Fruit fly (Drosophila melanogaster) whole organism, embryonic: ENCODE measurements around the gene CG16854.

Source experiments
- Blimp-1 ChIP-seq: fragments of 200-800 bp; sonication (Bioruptor generic); optimal IDR thresholded peaks from 3 replicates; lab custom pipeline; 2018; ENCODE audit warnings: missing biosample characterization, missing genetic modification characterization, mild to moderate bottlenecking, moderate library complexity, missing genetic modification reagents
- C15 ChIP-seq: fragments of 200-800 bp; sonication (Bioruptor generic); IDR thresholded peaks from 3 replicates; pipeline ENCODE4 v1.3.6; 2022; ENCODE audit warnings: missing biosample characterization, missing genetic modification characterization
- CG11695 ChIP-seq: fragments of 200-800 bp; sonication (Bioruptor generic); IDR thresholded peaks from 3 replicates; pipeline ENCODE4 v1.3.6; 2022; ENCODE audit warnings: missing biosample characterization, missing genetic modification characterization
- CG12071 ChIP-seq: fragments of 200-800 bp; sonication (Bioruptor generic); optimal IDR thresholded peaks from 3 replicates; lab custom pipeline; 2018; ENCODE audit warnings: missing biosample characterization, mild to moderate bottlenecking, missing genetic modification characterization
- CG13296 ChIP-seq: fragments of 200-800 bp; sonication (Bioruptor generic); optimal IDR thresholded peaks from 3 replicates; lab custom pipeline; 2018; ENCODE audit warnings: missing biosample characterization, mild to moderate bottlenecking, missing genetic modification characterization
- CG15011 ChIP-seq: fragments of 200-800 bp; sonication (Bioruptor generic); optimal IDR thresholded peaks from 3 replicates; lab custom pipeline; 2018; ENCODE audit warnings: missing biosample characterization, mild to moderate bottlenecking, missing genetic modification characterization
- CG16779 ChIP-seq: fragments of 200-800 bp; sonication (Bioruptor generic); IDR thresholded peaks from 2 replicates; pipeline ENCODE4 v1.3.6; 2022; ENCODE audit warnings: missing biosample characterization, missing genetic modification characterization
- CG17385 ChIP-seq: fragments of 200-800 bp; sonication (Bioruptor generic); optimal IDR thresholded peaks from 3 replicates; lab custom pipeline; 2018; ENCODE audit warnings: missing biosample characterization, mild to moderate bottlenecking, missing genetic modification characterization
- CG2120 ChIP-seq: fragments of 200-800 bp; sonication (Bioruptor generic); optimal IDR thresholded peaks from 3 replicates; lab custom pipeline; 2016; ENCODE audit warnings: missing biosample characterization, missing genetic modification characterization
- CG2678 ChIP-seq: fragments of 200-800 bp; sonication (Bioruptor generic); optimal IDR thresholded peaks from 3 replicates; lab custom pipeline; 2019; ENCODE audit warnings: missing biosample characterization, mild to moderate bottlenecking, missing genetic modification characterization, moderate library complexity
- CG30403 ChIP-seq: fragments of 200-800 bp; sonication (Bioruptor generic); optimal IDR thresholded peaks from 3 replicates; lab custom pipeline; 2016; ENCODE audit warnings: missing biosample characterization, missing genetic modification characterization
- CG31224 ChIP-seq: fragments of 200-800 bp; sonication (Bioruptor generic); IDR thresholded peaks from 2 replicates; pipeline ENCODE4 v1.3.6; 2022; ENCODE audit warnings: missing biosample characterization, missing genetic modification characterization
- CG34422 ChIP-seq: fragments of 200-800 bp; sonication (Bioruptor generic); IDR thresholded peaks from 3 replicates; pipeline ENCODE4 v1.3.6; 2022; ENCODE audit warnings: missing biosample characterization, missing genetic modification characterization
- CG6272 ChIP-seq: fragments of 200-800 bp; sonication (Bioruptor generic); IDR thresholded peaks from 2 replicates; pipeline ENCODE4 v1.3.6; 2022; ENCODE audit warnings: missing biosample characterization, missing genetic modification characterization
- CG6791 ChIP-seq: fragments of 200-800 bp; sonication (Bioruptor generic); IDR thresholded peaks from 3 replicates; pipeline ENCODE4 v1.3.6; 2022; ENCODE audit warnings: missing biosample characterization, missing genetic modification characterization; ENCODE audit not compliant: partially characterized antibody
- CG9215 ChIP-seq: fragments of 200-800 bp; sonication (Bioruptor generic); IDR thresholded peaks from 2 replicates; pipeline ENCODE4 v1.3.6; 2022; ENCODE audit warnings: missing biosample characterization, missing genetic modification characterization
- CoRest ChIP-seq: fragments of 200-800 bp; sonication (Bioruptor generic); optimal IDR thresholded peaks from 3 replicates; lab custom pipeline; 2018; ENCODE audit warnings: missing biosample characterization, mild to moderate bottlenecking, missing genetic modification characterization, moderate library complexity
- Dad ChIP-seq: fragments of 200-800 bp; sonication (Bioruptor generic); optimal IDR thresholded peaks from 3 replicates; lab custom pipeline; 2016; ENCODE audit warnings: missing biosample characterization, missing genetic modification characterization
- E2f1 ChIP-seq: fragments of 200-800 bp; sonication (Bioruptor generic); IDR thresholded peaks from 2 replicates; pipeline ENCODE4 v1.3.6; 2022; ENCODE audit warnings: missing biosample characterization, missing genetic modification characterization
- E2f2 ChIP-seq: fragments of 200-800 bp; sonication (Bioruptor generic); IDR thresholded peaks from 2 replicates; pipeline ENCODE4 v1.3.6; 2022; ENCODE audit warnings: missing biosample characterization, missing genetic modification characterization
- NfI ChIP-seq: fragments of 200-800 bp; sonication (Bioruptor generic); optimal IDR thresholded peaks from 3 replicates; lab custom pipeline; 2018; ENCODE audit warnings: missing biosample characterization, mild to moderate bottlenecking, missing genetic modification characterization, moderate library complexity
- Oli ChIP-seq: fragments of 200-800 bp; sonication (Bioruptor generic); optimal IDR thresholded peaks from 2 replicates; lab custom pipeline; 2018; ENCODE audit warnings: missing biosample characterization, mild to moderate bottlenecking, missing genetic modification characterization, moderate library complexity
- Xrp1 ChIP-seq: fragments of 200-800 bp; sonication (Bioruptor generic); IDR thresholded peaks from 2 replicates; pipeline ENCODE4 v1.3.6; 2022; ENCODE audit warnings: missing biosample characterization, missing genetic modification characterization
- aop ChIP-seq: fragments of 200-800 bp; sonication (Bioruptor generic); IDR thresholded peaks from 2 replicates; pipeline ENCODE4 v1.3.6; 2022; ENCODE audit warnings: missing biosample characterization, missing genetic modification characterization
- caup ChIP-seq: fragments of 200-800 bp; sonication (Bioruptor generic); optimal IDR thresholded peaks from 3 replicates; lab custom pipeline; 2017; ENCODE audit warnings: missing biosample characterization, mild to moderate bottlenecking, missing genetic modification characterization, moderate library complexity; ENCODE audit not compliant: severe bottlenecking
- chinmo ChIP-seq: fragments of 200-800 bp; sonication (Bioruptor generic); IDR thresholded peaks from 4 replicates; pipeline ENCODE4 v1.3.6; 2022; ENCODE audit warnings: missing biosample characterization, missing genetic modification characterization; ENCODE audit not compliant: partially characterized antibody
- crc ChIP-seq: fragments of 200-800 bp; sonication (Bioruptor generic); optimal IDR thresholded peaks from 2 replicates; lab custom pipeline; 2016; ENCODE audit warnings: missing biosample characterization, missing genetic modification characterization
- cwo ChIP-seq: fragments of 200-800 bp; sonication (Bioruptor generic); optimal IDR thresholded peaks from 3 replicates; lab custom pipeline; 2017; ENCODE audit warnings: missing biosample characterization, missing genetic modification characterization, mild to moderate bottlenecking, moderate library complexity, missing genetic modification reagents
- esg ChIP-seq: fragments of 200-800 bp; sonication (Bioruptor generic); conservative IDR thresholded peaks from 2 replicates; pipeline ENCODE4 v1.3.6; 2022; ENCODE audit warnings: missing biosample characterization, missing genetic modification characterization
- exex ChIP-seq: fragments of 200-800 bp; sonication (Bioruptor generic); optimal IDR thresholded peaks from 4 replicates; lab custom pipeline; 2018; ENCODE audit warnings: missing biosample characterization, mild to moderate bottlenecking, missing genetic modification characterization, moderate library complexity
- eyg ChIP-seq: fragments of 200-800 bp; sonication (Bioruptor generic); optimal IDR thresholded peaks from 3 replicates; lab custom pipeline; 2016; ENCODE audit warnings: missing biosample characterization, missing genetic modification characterization
- fd102C ChIP-seq: fragments of 200-800 bp; sonication (Bioruptor generic); optimal IDR thresholded peaks from 2 replicates; lab custom pipeline; 2018; ENCODE audit warnings: missing biosample characterization, mild to moderate bottlenecking, missing genetic modification characterization, moderate library complexity
- fd3F ChIP-seq: fragments of 200-800 bp; sonication (Bioruptor generic); optimal IDR thresholded peaks from 2 replicates; lab custom pipeline; 2018; ENCODE audit warnings: missing biosample characterization, mild to moderate bottlenecking, missing genetic modification characterization, moderate library complexity
- knrl ChIP-seq: fragments of 200-800 bp; sonication (Bioruptor generic); IDR thresholded peaks from 3 replicates; pipeline ENCODE4 v1.3.6; 2022; ENCODE audit warnings: missing biosample characterization, missing genetic modification characterization; ENCODE audit not compliant: partially characterized antibody
- lab ChIP-seq: fragments of 200-800 bp; sonication (Bioruptor generic); optimal IDR thresholded peaks from 3 replicates; lab custom pipeline; 2017; ENCODE audit warnings: missing biosample characterization, missing genetic modification characterization, mild to moderate bottlenecking, moderate library complexity, missing genetic modification reagents
- lmd ChIP-seq: fragments of 200-800 bp; sonication (Bioruptor generic); IDR thresholded peaks from 2 replicates; pipeline ENCODE4 v1.3.6; 2022; ENCODE audit warnings: missing biosample characterization, missing genetic modification characterization
- lov ChIP-seq, 2 experiments: fragments of 200-800 bp in 1 of 2; fragments of >200 bp in 1 of 2; sonication (Bioruptor generic) in 1 of 2; IDR thresholded peaks in 1 of 2; optimal IDR thresholded peaks in 1 of 2; 2 replicates in 1 of 2; 3 replicates in 1 of 2; pipeline versions ENCODE4 v1.3.6 to Lab custom; 2017 to 2022; ENCODE audit warnings: missing biosample characterization in 1 of 2, missing genetic modification characterization in 1 of 2
- mam ChIP-seq: fragments of 200-800 bp; sonication (Bioruptor generic); optimal IDR thresholded peaks from 3 replicates; lab custom pipeline; 2016; ENCODE audit warnings: missing biosample characterization, missing genetic modification characterization
- odd ChIP-seq: fragments of 200-800 bp; sonication (Bioruptor generic); optimal IDR thresholded peaks from 2 replicates; lab custom pipeline; 2017; ENCODE audit warnings: missing biosample characterization, mild to moderate bottlenecking, missing genetic modification characterization
- org-1 ChIP-seq: fragments of 200-800 bp; sonication (Bioruptor generic); optimal IDR thresholded peaks from 2 replicates; lab custom pipeline; 2017; ENCODE audit warnings: missing biosample characterization, missing genetic modification characterization
- phol ChIP-seq: fragments of 200-800 bp; sonication (Bioruptor generic); optimal IDR thresholded peaks from 3 replicates; lab custom pipeline; 2018; ENCODE audit warnings: missing biosample characterization, mild to moderate bottlenecking, missing genetic modification characterization, moderate library complexity
- sd ChIP-seq: fragments of 200-800 bp; sonication (Bioruptor generic); optimal IDR thresholded peaks from 3 replicates; lab custom pipeline; 2018; ENCODE audit warnings: missing biosample characterization, mild to moderate bottlenecking, missing genetic modification characterization, moderate library complexity
- seq ChIP-seq: fragments of 200-800 bp; sonication (Bioruptor generic); IDR thresholded peaks from 2 replicates; pipeline ENCODE4 v1.3.6; 2022; ENCODE audit warnings: missing biosample characterization, missing genetic modification characterization
- shn ChIP-seq: fragments of 200-800 bp; sonication (Bioruptor generic); optimal IDR thresholded peaks from 3 replicates; lab custom pipeline; 2016; ENCODE audit warnings: missing biosample characterization, missing genetic modification characterization
- slbo ChIP-seq: fragments of 200-800 bp; sonication (Bioruptor generic); IDR thresholded peaks from 2 replicates; pipeline ENCODE4 v1.3.6; 2022; ENCODE audit warnings: missing biosample characterization, missing genetic modification characterization
- toy ChIP-seq: fragments of 200-800 bp; sonication (Bioruptor generic); IDR thresholded peaks from 2 replicates; pipeline ENCODE4 v1.3.6; 2022; ENCODE audit warnings: missing biosample characterization, missing genetic modification characterization
- unpg ChIP-seq: fragments of 200-800 bp; sonication (Bioruptor generic); optimal IDR thresholded peaks from 3 replicates; lab custom pipeline; 2018; ENCODE audit warnings: missing biosample characterization, mild to moderate bottlenecking, missing genetic modification characterization, moderate library complexity
- zf30C ChIP-seq: fragments of 200-800 bp; sonication (Bioruptor generic); optimal IDR thresholded peaks from 3 replicates; lab custom pipeline; 2018; ENCODE audit warnings: missing biosample characterization, mild to moderate bottlenecking, missing genetic modification characterization

Gene CG16854

DNA sequence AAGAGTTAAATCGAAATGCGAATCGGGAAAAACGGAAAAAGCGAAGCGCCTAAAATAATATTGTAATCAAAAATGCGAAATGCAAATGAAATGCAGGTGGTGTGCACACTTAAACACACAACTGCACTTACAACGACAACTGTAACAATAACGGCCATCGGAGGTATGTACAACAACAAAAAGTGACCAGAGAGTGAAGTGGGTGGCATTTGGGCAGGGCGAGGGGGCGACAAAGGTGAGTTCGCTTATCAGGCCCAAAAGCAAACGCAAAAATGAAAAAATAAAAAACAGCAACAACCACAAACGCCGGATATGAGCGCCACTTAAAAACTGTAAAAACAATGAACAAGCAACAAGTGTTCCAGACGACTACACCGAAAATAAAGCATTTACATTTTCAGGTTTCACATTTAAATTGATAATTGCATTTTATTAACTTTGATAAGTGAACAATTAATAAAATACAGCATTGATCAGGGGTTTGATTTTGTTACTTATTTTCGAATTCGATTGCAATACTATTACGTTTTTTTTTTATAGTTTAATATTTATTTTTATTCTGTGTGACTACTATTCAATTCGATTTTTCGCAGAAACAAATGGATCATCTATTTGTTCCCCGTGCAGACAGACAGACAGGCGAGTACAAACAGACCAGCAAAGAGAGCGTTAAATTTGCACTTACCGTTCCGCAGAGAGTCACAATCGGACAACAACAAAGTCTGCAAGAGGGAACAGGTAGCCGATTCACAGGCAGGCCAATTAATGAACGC lies 21.2 kb upstream of the CG16854 start (continued):
- TF ChIP-seq sd (tag; lab: Kevin White, UChicago) (peak; percentile 19), CG9215 (GFP tag; lab: Robert Waterston, UW) (peak; percentile 59), aop (no peak), cwo (peak; percentile 58), seq (GFP tag; lab: Robert Waterston, UW) (peak; percentile 45; the same call in 1 of the 2 replicates), CG34422 (GFP tag; lab: Robert Waterston, UW) (peak; percentile 48; the same call in 1 of the 3 replicates), CG12071 (no peak), unpg (GFP tag; lab: Kevin White, UChicago) (peak; percentile 33), chinmo (no peak), CG6791 (GFP tag; lab: Robert Waterston, UW) (no peak), org-1 (peak; percentile 8), phol (tag; lab: Kevin White, UChicago) (peak; percentile 9), caup (GFP tag; lab: Kevin White, UChicago) (peak; percentile 47), fd102C (no peak), E2f2 (GFP tag; lab: Robert Waterston, UW) (no peak), CG17385 (peak; percentile 5), eyg (GFP tag; lab: Kevin White, UChicago) (no peak), zf30C (GFP tag; lab: Kevin White, UChicago) (peak; percentile 39), CG15011 (GFP tag; lab: Kevin White, UChicago) (peak; percentile 16), esg (GFP tag; lab: Robert Waterston, UW) (0 out of 2 replicates have a peak, but pooled peaks have one; percentile 21), Oli (tag; lab: Kevin White, UChicago) (peak; percentile 18), toy (GFP tag; lab: Robert Waterston, UW) (no peak), mam (peak; percentile 8), NfI (GFP tag; lab: Kevin White, UChicago) (peak; percentile 38), CG2120 (GFP tag; lab: Kevin White, UChicago) (peak; percentile 63), CG11695 (peak; percentile 53; the same call in 1 of the 3 replicates), C15 (GFP tag; lab: Robert Waterston, UW) (no peak), CG13296 (peak; percentile 11), exex (tag; lab: Kevin White, UChicago) (peak; percentile 10), Blimp-1 (GFP tag; lab: Kevin White, UChicago) (no peak), Xrp1 (GFP tag; lab: Robert Waterston, UW) (no peak), knrl (GFP tag; lab: Robert Waterston, UW) (no peak), CoRest (peak; percentile 58), odd (GFP tag; lab: Kevin White, UChicago) (no peak), CG16779 (GFP tag; lab: Robert Waterston, UW) (no peak), lov (optimal IDR thresholded peaks at IDR 0.05; lab: Kevin White, UChicago) (no peak), lov (GFP tag; IDR thresholded peaks at IDR 0.05; lab: Robert Waterston, UW) (no peak), Dad (GFP tag; lab: Kevin White, UChicago) (no peak), fd3F (GFP tag; lab: Kevin White, UChicago) (peak; percentile 24), E2f1 (GFP tag; lab: Robert Waterston, UW) (peak; percentile 26; the same call in 1 of the 2 replicates), CG30403 (peak; percentile 42), slbo (GFP tag; lab: Robert Waterston, UW) (peak; percentile 76), crc (GFP tag; lab: Kevin White, UChicago) (no peak), lab (GFP tag; lab: Kevin White, UChicago) (peak; percentile 65), shn (GFP tag; lab: Kevin White, UChicago) (no peak), CG2678 (tag; lab: Kevin White, UChicago) (peak; percentile 69), lmd (GFP tag; lab: Robert Waterston, UW) (peak; percentile 59; the same call in 1 of the 2 replicates), CG6272 (GFP tag; lab: Robert Waterston, UW) (no peak), CG31224 (GFP tag; lab: Robert Waterston, UW) (peak; percentile 55)
